Worm (Caenorhabditis elegans) whole organism, L1 larva: ENCODE results near the gene eif-3.L.
A peak's percentile ranks its signal among the peaks of the same experiment; 100 is the strongest.

Experiments
- C04F5.9 ChIP-seq: sonication (generic microtip); optimal IDR thresholded peaks from 2 replicates; lab custom pipeline; 2016; ENCODE audit warnings: missing genetic modification characterization, missing compliant biosample characterization
- C16A3.4 ChIP-seq: fragments of 150-350 bp; optimal IDR thresholded peaks from 2 replicates; lab custom pipeline; 2014; ENCODE audit warnings: missing biosample characterization, missing genetic modification characterization
- alr-1 ChIP-seq: fragments of 200-800 bp; sonication (Bioruptor generic); optimal IDR thresholded peaks from 2 replicates; lab custom pipeline; 2018; ENCODE audit warnings: borderline replicate concordance, mild to moderate bottlenecking, missing genetic modification characterization, missing compliant biosample characterization
- ama-1 ChIP-seq: fragments of 150-350 bp; optimal IDR thresholded peaks from 2 replicates; lab custom pipeline; 2014
- blmp-1 ChIP-seq: fragments of 150-350 bp; optimal IDR thresholded peaks from 2 replicates; lab custom pipeline; 2014; ENCODE audit warnings: missing biosample characterization, missing genetic modification characterization
- ceh-63 ChIP-seq: fragments of 200-800 bp; sonication (Bioruptor generic); optimal IDR thresholded peaks from 2 replicates; lab custom pipeline; 2018; ENCODE audit warnings: mild to moderate bottlenecking, missing genetic modification characterization, missing compliant biosample characterization
- ceh-8 ChIP-seq: fragments of 200-800 bp; sonication (Bioruptor generic); optimal IDR thresholded peaks from 2 replicates; lab custom pipeline; 2018; ENCODE audit warnings: mild to moderate bottlenecking, missing genetic modification characterization, moderate library complexity, missing compliant biosample characterization
- ceh-82 ChIP-seq, 3 experiments: fragments of 150-350 bp in 1 of 3; sonication (generic microtip) in 2 of 3; optimal IDR thresholded peaks; 2 replicates each; lab custom pipeline; 2014 to 2017; ENCODE audit warnings: missing biosample characterization in 3 of 3, missing genetic modification characterization in 3 of 3
- ceh-90 ChIP-seq: sonication (generic microtip); optimal IDR thresholded peaks from 2 replicates; lab custom pipeline; 2016; ENCODE audit warnings: missing genetic modification characterization, missing compliant biosample characterization
- ces-1 ChIP-seq: fragments of 150-350 bp; optimal IDR thresholded peaks from 2 replicates; lab custom pipeline; 2014; ENCODE audit warnings: missing biosample characterization, missing genetic modification reagents, missing genetic modification characterization
- efl-3 ChIP-seq: fragments of 200-800 bp; sonication (Bioruptor generic); optimal IDR thresholded peaks from 2 replicates; lab custom pipeline; 2018; ENCODE audit warnings: mild to moderate bottlenecking, missing genetic modification characterization, missing compliant biosample characterization
- egl-13 ChIP-seq: sonication (generic microtip); optimal IDR thresholded peaks from 2 replicates; lab custom pipeline; 2016; ENCODE audit warnings: missing genotype, missing genetic modification reagents, missing genetic modification characterization, missing compliant biosample characterization
- fkh-4 ChIP-seq: sonication (generic microtip); optimal IDR thresholded peaks from 2 replicates; lab custom pipeline; 2016; ENCODE audit warnings: missing compliant biosample characterization, missing genetic modification characterization, borderline replicate concordance
- fkh-8 ChIP-seq: sonication (generic microtip); optimal IDR thresholded peaks from 2 replicates; lab custom pipeline; 2016; ENCODE audit warnings: mild to moderate bottlenecking, missing genetic modification characterization, missing compliant biosample characterization
- grh-1 ChIP-seq: fragments of 200-800 bp; sonication (Bioruptor generic); IDR thresholded peaks from 2 replicates; pipeline ENCODE4 v1.3.6; 2022; ENCODE audit warnings: missing genetic modification reagents, missing genetic modification characterization, missing compliant biosample characterization
- hlh-4 ChIP-seq: sonication (generic microtip); optimal IDR thresholded peaks from 2 replicates; lab custom pipeline; 2016; ENCODE audit warnings: mild to moderate bottlenecking, missing genetic modification characterization, missing compliant biosample characterization
- hpl-2 ChIP-seq: fragments of 150-350 bp; optimal IDR thresholded peaks from 2 replicates; lab custom pipeline; 2014; ENCODE audit warnings: missing biosample characterization, missing genetic modification reagents, missing genetic modification characterization
- irx-1 ChIP-seq: sonication (generic microtip); optimal IDR thresholded peaks from 2 replicates; lab custom pipeline; 2016; ENCODE audit warnings: missing genetic modification characterization, missing compliant biosample characterization
- lin-13 ChIP-seq: fragments of 150-350 bp; optimal IDR thresholded peaks from 2 replicates; lab custom pipeline; 2014; ENCODE audit warnings: missing biosample characterization, missing genetic modification reagents, missing genetic modification characterization
- lin-14 ChIP-seq: fragments of 200-800 bp; sonication (Bioruptor generic); optimal IDR thresholded peaks from 2 replicates; lab custom pipeline; 2018; ENCODE audit warnings: mild to moderate bottlenecking, missing genetic modification characterization, moderate library complexity, missing compliant biosample characterization
- lin-15B ChIP-seq: fragments of 150-350 bp; sonication (generic microtip); optimal IDR thresholded peaks from 3 replicates; lab custom pipeline; 2014; ENCODE audit warnings: missing biosample characterization, missing genetic modification characterization
- lin-35 ChIP-seq, 2 experiments: fragments of 150-350 bp; optimal IDR thresholded peaks; 2 replicates each; lab custom pipeline; 2014; ENCODE audit warnings: missing biosample characterization in 2 of 2, missing genetic modification characterization in 2 of 2, missing genetic modification reagents in 2 of 2
- lin-39 ChIP-seq: fragments of 150-350 bp; optimal IDR thresholded peaks from 2 replicates; lab custom pipeline; 2014; ENCODE audit warnings: missing biosample characterization, missing genetic modification reagents, missing genetic modification characterization
- lsy-2 ChIP-seq, 2 experiments: fragments of 150-350 bp; optimal IDR thresholded peaks; 2 replicates each; lab custom pipeline; 2014; ENCODE audit warnings: missing biosample characterization in 2 of 2, missing genetic modification characterization in 2 of 2
- mab-9 ChIP-seq: fragments of 200-800 bp; sonication (Bioruptor generic); IDR thresholded peaks from 2 replicates; pipeline ENCODE4 v1.3.6; 2022; ENCODE audit warnings: missing genetic modification reagents, missing genetic modification characterization, missing compliant biosample characterization
- mdl-1 ChIP-seq, 2 experiments: fragments of 150-350 bp; optimal IDR thresholded peaks; 2 replicates each; lab custom pipeline; 2014 to 2017; ENCODE audit warnings: missing biosample characterization in 2 of 2, missing genetic modification characterization in 2 of 2, inconsistent platforms in 1 of 2
- mef-2 ChIP-seq: fragments of 150-350 bp; optimal IDR thresholded peaks from 2 replicates; lab custom pipeline; 2014; ENCODE audit warnings: missing biosample characterization, missing genetic modification characterization
- mep-1 ChIP-seq: fragments of 150-350 bp; optimal IDR thresholded peaks from 2 replicates; lab custom pipeline; 2014; ENCODE audit warnings: missing biosample characterization, missing genetic modification characterization
- nhr-11 ChIP-seq: fragments of 150-350 bp; optimal IDR thresholded peaks from 2 replicates; lab custom pipeline; 2014; ENCODE audit warnings: missing biosample characterization, missing genetic modification characterization
- nhr-12 ChIP-seq: sonication (generic microtip); optimal IDR thresholded peaks from 2 replicates; lab custom pipeline; 2017; ENCODE audit warnings: missing biosample characterization, missing genetic modification characterization
- nhr-19 ChIP-seq: fragments of 200-800 bp; sonication (Bioruptor generic); conservative IDR thresholded peaks from 2 replicates; pipeline ENCODE4 v1.3.6; 2022; ENCODE audit warnings: missing genetic modification characterization, missing compliant biosample characterization
- nhr-28 ChIP-seq: fragments of 150-350 bp; optimal IDR thresholded peaks from 2 replicates; lab custom pipeline; 2014; ENCODE audit warnings: missing biosample characterization, missing genetic modification characterization
- nhr-47 ChIP-seq: sonication (generic microtip); optimal IDR thresholded peaks from 2 replicates; lab custom pipeline; 2016; ENCODE audit warnings: mild to moderate bottlenecking, missing genetic modification characterization, moderate library complexity, missing compliant biosample characterization
- nhr-76 ChIP-seq: sonication (generic microtip); optimal IDR thresholded peaks from 2 replicates; lab custom pipeline; 2017; ENCODE audit warnings: missing biosample characterization, missing genetic modification characterization
- nhr-90 ChIP-seq: sonication (generic microtip); optimal IDR thresholded peaks from 2 replicates; lab custom pipeline; 2016; ENCODE audit warnings: mild to moderate bottlenecking, missing genetic modification characterization, missing compliant biosample characterization; ENCODE audit not compliant: poor library complexity
- pag-3 ChIP-seq: sonication (generic microtip); optimal IDR thresholded peaks from 2 replicates; lab custom pipeline; 2017; ENCODE audit warnings: missing genetic modification characterization, mild to moderate bottlenecking, missing compliant biosample characterization, antibody characterized with exemption, borderline replicate concordance; ENCODE audit not compliant: insufficient read depth
- pax-3 ChIP-seq: fragments of 200-800 bp; sonication (Bioruptor generic); optimal IDR thresholded peaks from 2 replicates; lab custom pipeline; 2018; ENCODE audit warnings: mild to moderate bottlenecking, missing genetic modification characterization, moderate library complexity, missing compliant biosample characterization
- pqm-1 ChIP-seq: sonication (generic microtip); optimal IDR thresholded peaks from 3 replicates; lab custom pipeline; 2017; ENCODE audit warnings: missing biosample characterization, missing genetic modification characterization
- rnt-1 ChIP-seq: sonication (generic microtip); optimal IDR thresholded peaks from 2 replicates; lab custom pipeline; 2016; ENCODE audit warnings: mild to moderate bottlenecking, missing genetic modification characterization, moderate library complexity, missing compliant biosample characterization
- skn-1 ChIP-seq: fragments of 150-350 bp; optimal IDR thresholded peaks from 2 replicates; lab custom pipeline; 2014; ENCODE audit warnings: missing biosample characterization, missing genetic modification characterization
- snu-23 ChIP-seq: sonication (generic microtip); optimal IDR thresholded peaks from 2 replicates; lab custom pipeline; 2016; ENCODE audit warnings: missing genetic modification characterization, missing compliant biosample characterization
- sox-4 ChIP-seq: sonication (generic microtip); optimal IDR thresholded peaks from 2 replicates; lab custom pipeline; 2016; ENCODE audit warnings: missing genetic modification characterization, missing compliant biosample characterization
- sptf-1 ChIP-seq: fragments of 150-350 bp; optimal IDR thresholded peaks from 2 replicates; lab custom pipeline; 2014; ENCODE audit warnings: missing biosample characterization, missing genetic modification characterization
- swsn-7 ChIP-seq: sonication (generic microtip); optimal IDR thresholded peaks from 2 replicates; lab custom pipeline; 2016; ENCODE audit warnings: missing genetic modification characterization, missing compliant biosample characterization
- tbx-2 ChIP-seq: sonication (generic microtip); optimal IDR thresholded peaks from 2 replicates; lab custom pipeline; 2016; ENCODE audit warnings: missing genetic modification characterization, missing compliant biosample characterization
- unc-30 ChIP-seq: sonication (generic microtip); optimal IDR thresholded peaks from 2 replicates; lab custom pipeline; 2017; ENCODE audit warnings: missing biosample characterization, missing genetic modification characterization
- unc-62 ChIP-seq: fragments of 150-350 bp; optimal IDR thresholded peaks from 2 replicates; lab custom pipeline; 2014; ENCODE audit warnings: missing biosample characterization, missing genetic modification reagents, missing genetic modification characterization
- unc-98 ChIP-seq: fragments of 200-800 bp; sonication (Bioruptor generic); IDR thresholded peaks from 2 replicates; pipeline ENCODE4 v1.3.6; 2022; ENCODE audit warnings: missing genetic modification characterization, missing compliant biosample characterization
- vab-15 ChIP-seq: sonication (generic microtip); optimal IDR thresholded peaks from 2 replicates; lab custom pipeline; 2017; ENCODE audit warnings: missing genotype, mild to moderate bottlenecking, missing genetic modification characterization, missing compliant biosample characterization
- xbp-1 ChIP-seq: sonication (generic microtip); optimal IDR thresholded peaks from 2 replicates; lab custom pipeline; 2016; ENCODE audit warnings: missing genetic modification characterization, missing compliant biosample characterization
- zag-1 ChIP-seq: fragments of 150-350 bp; optimal IDR thresholded peaks from 2 replicates; lab custom pipeline; 2014; ENCODE audit warnings: missing biosample characterization, missing genetic modification characterization
- ztf-11 ChIP-seq, 2 experiments: sonication (generic microtip); optimal IDR thresholded peaks; 2 replicates each; lab custom pipeline; 2016 to 2017; ENCODE audit warnings: missing genetic modification characterization in 2 of 2, missing biosample characterization in 1 of 2, missing compliant biosample characterization in 1 of 2
- ztf-4 ChIP-seq: fragments of 150-350 bp; optimal IDR thresholded peaks from 2 replicates; lab custom pipeline; 2014; ENCODE audit warnings: missing biosample characterization, missing genetic modification characterization

eif-3.L gene

ce11 chrII:5572082-5572746 lies 50.1 kb downstream of the eif-3.L start:
- TF ChIP-seq nhr-47 (tag; lab: Kevin White, UChicago) (peak; percentile 45), nhr-12 (tag; lab: Kevin White, UChicago) (no peak), nhr-19 (GFP tag; lab: Robert Waterston, UW) (peak; percentile 43), ztf-11 (tag; optimal IDR thresholded peaks at IDR 0.05; lab: Kevin White, UChicago) (no peak), egl-13 (no peak), sptf-1 (tag; lab: Kevin White, UChicago) (no peak), grh-1 (GFP tag; lab: Robert Waterston, UW) (peak; percentile 34; the same call in 1 of the 2 replicates), tbx-2 (tag; lab: Kevin White, UChicago) (peak; percentile 53), unc-30 (tag; lab: Kevin White, UChicago) (no peak), lin-35 (GFP tag; optimal IDR thresholded peaks at IDR 0.05; lab: Kevin White, UChicago) (peak in 1 of 2 experiments; percentile 60), snu-23 (GFP tag; lab: Kevin White, UChicago) (peak; percentile 81), ceh-63 (no peak), ceh-8 (GFP tag; lab: Kevin White, UChicago) (no peak), C04F5.9 (tag; lab: Kevin White, UChicago) (no peak), blmp-1 (tag; lab: Kevin White, UChicago) (peak; percentile 13), sox-4 (tag; lab: Kevin White, UChicago) (no peak), pqm-1 (tag; lab: Kevin White, UChicago) (no peak), irx-1 (tag; lab: Kevin White, UChicago) (no peak), ces-1 (GFP tag; lab: Kevin White, UChicago) (no peak), unc-62 (GFP tag; lab: Kevin White, UChicago) (no peak), lin-14 (GFP tag; lab: Kevin White, UChicago) (peak; percentile 70), alr-1 (no peak), hlh-4 (tag; lab: Kevin White, UChicago) (no peak), xbp-1 (tag; lab: Kevin White, UChicago) (no peak), ceh-82 (tag; optimal IDR thresholded peaks at IDR 0.05; lab: Kevin White, UChicago) (no peak), nhr-90 (tag; lab: Kevin White, UChicago) (peak; percentile 63), nhr-11 (tag; lab: Kevin White, UChicago) (no peak), mep-1 (tag; lab: Kevin White, UChicago) (no peak), skn-1 (tag; lab: Kevin White, UChicago) (peak; percentile 82), zag-1 (tag; lab: Kevin White, UChicago) (no peak), mab-9 (no peak), pax-3 (no peak), ceh-90 (tag; lab: Kevin White, UChicago) (no peak), lin-13 (GFP tag; lab: Kevin White, UChicago) (peak; percentile 30), nhr-76 (tag; lab: Kevin White, UChicago) (no peak), swsn-7 (tag; lab: Kevin White, UChicago) (peak; percentile 10), rnt-1 (tag; lab: Kevin White, UChicago) (no peak), ama-1 (lab: Kevin White, UChicago) (no peak), pag-3 (tag; lab: Kevin White, UChicago) (no peak), fkh-4 (tag; lab: Kevin White, UChicago) (no peak), mef-2 (tag; lab: Kevin White, UChicago) (no peak), lsy-2 (tag; optimal IDR thresholded peaks at IDR 0.05; lab: Kevin White, UChicago) (peak in 1 of 2 experiments; percentile 40), C16A3.4 (tag; lab: Kevin White, UChicago) (no peak), lin-15B (no peak), lin-39 (tag; lab: Kevin White, UChicago) (no peak), unc-98 (GFP tag; lab: Robert Waterston, UW) (no peak), hpl-2 (GFP tag; lab: Kevin White, UChicago) (no peak), efl-3 (no peak), fkh-8 (tag; lab: Kevin White, UChicago) (no peak), nhr-28 (tag; lab: Kevin White, UChicago) (no peak), mdl-1 (tag; optimal IDR thresholded peaks at IDR 0.05; lab: Kevin White, UChicago) (no peak), ztf-4 (tag; lab: Kevin White, UChicago) (peak; percentile 58), vab-15 (tag; lab: Kevin White, UChicago) (no peak)
